Worm (Caenorhabditis elegans) whole organism, mixed stage, embryonic: Measurements from ENCODE around the gene E02H9.13.
"Not testable (repeated sequence)": the region's sequence is repeated elsewhere in the genome, so short reads cannot be mapped to it uniquely, and the experiment has no call there.

Source experiments
- M03D4.4 ChIP-seq: sonication (generic microtip); optimal IDR thresholded peaks from 2 replicates; lab custom pipeline; 2017; ENCODE audit warnings: mild to moderate bottlenecking, missing genetic modification characterization, missing compliant biosample characterization
- bed-3 ChIP-seq: fragments of 200-800 bp; sonication (Bioruptor generic); optimal IDR thresholded peaks from 3 replicates; lab custom pipeline; 2018; ENCODE audit warnings: mild to moderate bottlenecking, missing genetic modification characterization, moderate library complexity, missing compliant biosample characterization
- blmp-1 ChIP-seq: fragments of 150-350 bp; optimal IDR thresholded peaks from 2 replicates; lab custom pipeline; 2014; ENCODE audit warnings: missing biosample characterization, missing genetic modification characterization
- ceh-39 ChIP-seq: fragments of 150-350 bp; optimal IDR thresholded peaks from 2 replicates; lab custom pipeline; 2014; ENCODE audit warnings: missing biosample characterization, missing genetic modification characterization
- ceh-43 ChIP-seq: fragments of 200-800 bp; sonication (Bioruptor generic); optimal IDR thresholded peaks from 2 replicates; lab custom pipeline; 2018; ENCODE audit warnings: mild to moderate bottlenecking, missing genetic modification characterization, moderate library complexity, missing compliant biosample characterization
- ceh-83 ChIP-seq: fragments of 200-800 bp; sonication (Bioruptor generic); optimal IDR thresholded peaks from 2 replicates; lab custom pipeline; 2018; ENCODE audit warnings: mild to moderate bottlenecking, missing genetic modification characterization, missing compliant biosample characterization
- ces-1 ChIP-seq: fragments of 150-350 bp; optimal IDR thresholded peaks from 2 replicates; lab custom pipeline; 2014; ENCODE audit warnings: missing biosample characterization, missing genetic modification reagents, missing genetic modification characterization
- cnd-1 ChIP-seq: fragments of 200-800 bp; sonication (Bioruptor generic); optimal IDR thresholded peaks from 2 replicates; lab custom pipeline; 2018; ENCODE audit warnings: mild to moderate bottlenecking, missing genetic modification characterization, missing compliant biosample characterization
- drap-1 ChIP-seq: fragments of 200-800 bp; sonication (Bioruptor generic); optimal IDR thresholded peaks from 3 replicates; lab custom pipeline; 2018; ENCODE audit warnings: mild to moderate bottlenecking, missing genetic modification characterization, missing compliant biosample characterization
- elt-1 ChIP-seq: sonication (generic microtip); optimal IDR thresholded peaks from 2 replicates; lab custom pipeline; 2017; ENCODE audit warnings: missing genetic modification characterization, mild to moderate bottlenecking, missing compliant biosample characterization, antibody characterized with exemption, moderate library complexity, borderline replicate concordance; ENCODE audit not compliant: insufficient read depth
- elt-3 ChIP-seq: fragments of 150-350 bp; optimal IDR thresholded peaks from 2 replicates; lab custom pipeline; 2014; ENCODE audit warnings: missing biosample characterization, missing genetic modification characterization
- flh-1 ChIP-seq: fragments of 200-800 bp; sonication (Bioruptor generic); optimal IDR thresholded peaks from 2 replicates; lab custom pipeline; 2018; ENCODE audit warnings: mild to moderate bottlenecking, missing genetic modification characterization, moderate library complexity, missing compliant biosample characterization
- ham-2 ChIP-seq: fragments of 200-800 bp; sonication (Bioruptor generic); optimal IDR thresholded peaks from 2 replicates; lab custom pipeline; 2018; ENCODE audit warnings: mild to moderate bottlenecking, missing genetic modification characterization, missing compliant biosample characterization
- hlh-1 ChIP-seq: fragments of 150-350 bp; optimal IDR thresholded peaks from 2 replicates; lab custom pipeline; 2014; ENCODE audit warnings: missing biosample characterization, missing genetic modification reagents, missing genetic modification characterization
- lin-13 ChIP-seq: fragments of 150-350 bp; optimal IDR thresholded peaks from 2 replicates; lab custom pipeline; 2014; ENCODE audit warnings: missing biosample characterization, missing genetic modification characterization
- lin-32 ChIP-seq: fragments of 200-800 bp; sonication (Bioruptor generic); optimal IDR thresholded peaks from 2 replicates; lab custom pipeline; 2018; ENCODE audit warnings: mild to moderate bottlenecking, missing genetic modification characterization, missing compliant biosample characterization
- lsy-2 ChIP-seq: fragments of 150-350 bp; optimal IDR thresholded peaks from 2 replicates; lab custom pipeline; 2014; ENCODE audit warnings: missing biosample characterization, missing genetic modification characterization
- mab-5 ChIP-seq: fragments of 150-350 bp; optimal IDR thresholded peaks from 2 replicates; lab custom pipeline; 2014; ENCODE audit warnings: missing biosample characterization, missing genetic modification characterization
- mep-1 ChIP-seq: fragments of 150-350 bp; optimal IDR thresholded peaks from 2 replicates; lab custom pipeline; 2017; ENCODE audit warnings: missing biosample characterization, missing genetic modification reagents, missing genetic modification characterization, inconsistent platforms
- mls-2 ChIP-seq: sonication (generic microtip); optimal IDR thresholded peaks from 2 replicates; lab custom pipeline; 2016; ENCODE audit warnings: mild to moderate bottlenecking, missing genetic modification characterization, moderate library complexity, missing compliant biosample characterization
- nhr-2 ChIP-seq: fragments of 150-350 bp; optimal IDR thresholded peaks from 2 replicates; lab custom pipeline; 2014; ENCODE audit warnings: missing biosample characterization, missing genetic modification characterization
- nhr-237 ChIP-seq: fragments of 150-350 bp; optimal IDR thresholded peaks from 2 replicates; lab custom pipeline; 2014; ENCODE audit warnings: missing biosample characterization, missing genetic modification characterization
- nhr-28 ChIP-seq: fragments of 150-350 bp; optimal IDR thresholded peaks from 2 replicates; lab custom pipeline; 2014; ENCODE audit warnings: missing biosample characterization, missing genetic modification characterization
- nhr-76 ChIP-seq: sonication (generic microtip); optimal IDR thresholded peaks from 2 replicates; lab custom pipeline; 2017; ENCODE audit warnings: missing biosample characterization, missing genetic modification characterization
- pha-4 ChIP-seq: fragments of 150-350 bp; optimal IDR thresholded peaks from 2 replicates; lab custom pipeline; 2018; ENCODE audit warnings: missing biosample characterization, missing genetic modification reagents, missing genetic modification characterization
- sem-2 ChIP-seq: fragments of 200-800 bp; sonication (Bioruptor generic); optimal IDR thresholded peaks from 2 replicates; lab custom pipeline; 2018; ENCODE audit warnings: mild to moderate bottlenecking, missing genetic modification characterization, missing compliant biosample characterization
- snpc-4 ChIP-seq: fragments of 150-350 bp; optimal IDR thresholded peaks from 2 replicates; lab custom pipeline; 2014; ENCODE audit warnings: missing biosample characterization, missing genetic modification characterization
- sptf-1 ChIP-seq: sonication (generic microtip); optimal IDR thresholded peaks from 2 replicates; lab custom pipeline; 2017; ENCODE audit warnings: mild to moderate bottlenecking, missing genetic modification characterization, moderate library complexity, missing compliant biosample characterization
- tbx-8 ChIP-seq: fragments of 200-800 bp; sonication (Bioruptor generic); optimal IDR thresholded peaks from 2 replicates; lab custom pipeline; 2018; ENCODE audit warnings: mild to moderate bottlenecking, missing genetic modification characterization, moderate library complexity, missing compliant biosample characterization
- unc-120 ChIP-seq: sonication (generic microtip); optimal IDR thresholded peaks from 2 replicates; lab custom pipeline; 2017; ENCODE audit warnings: missing genetic modification characterization, missing compliant biosample characterization; ENCODE audit not compliant: poor library complexity, severe bottlenecking
- unc-62 ChIP-seq: fragments of 150-350 bp; optimal IDR thresholded peaks from 2 replicates; lab custom pipeline; 2014; ENCODE audit warnings: missing biosample characterization, missing genetic modification reagents, missing genetic modification characterization
- zip-8 ChIP-seq: fragments of 150-350 bp; optimal IDR thresholded peaks from 2 replicates; lab custom pipeline; 2014; ENCODE audit warnings: missing biosample characterization, missing genetic modification characterization

The E02H9.13 gene

DNA sequence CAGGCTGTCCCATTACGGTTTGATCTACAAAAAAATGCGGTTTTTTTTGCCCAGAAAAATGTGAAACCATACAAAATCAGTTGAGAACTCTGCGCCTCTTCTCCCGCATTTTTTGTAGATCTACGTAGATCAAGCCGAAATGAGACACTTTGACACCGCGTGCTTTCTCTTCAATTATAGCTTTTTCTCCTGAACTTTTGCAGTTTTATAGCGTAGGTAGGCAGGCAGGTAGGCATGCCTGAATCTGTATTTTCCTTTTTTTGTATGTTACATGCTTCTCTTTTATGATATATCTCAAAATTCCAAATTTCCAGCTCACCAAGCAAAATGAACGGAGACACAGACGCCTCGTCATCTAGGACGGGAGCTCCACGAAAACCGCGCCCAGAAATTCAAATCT, 35.0 kb upstream of the E02H9.13 start, which contains the start of gene smg-6:
Gene smg-6 (plus strand): TSS at position 301 of the 400 bp plus-strand sequence.
- TF ChIP-seq lsy-2 (tag; lab: Kevin White, UChicago): no peak
- TF ChIP-seq ceh-83 (GFP tag; lab: Kevin White, UChicago): peak; percentile 5

- TF ChIP-seq lin-13 (tag; lab: Kevin White, UChicago) (peak; percentile 68), blmp-1 (peak; percentile 43), zip-8 (tag; lab: Kevin White, UChicago) (no peak), mls-2 (no peak), nhr-76 (tag; lab: Kevin White, UChicago) (no peak), M03D4.4 (tag; lab: Kevin White, UChicago) (peak; percentile 29), ces-1 (GFP tag; lab: Kevin White, UChicago) (peak; percentile 10), pha-4 (tag; lab: Kevin White, UChicago) (peak; percentile 13), nhr-237 (peak; percentile 6), nhr-2 (no peak), hlh-1 (tag; lab: Kevin White, UChicago) (peak; percentile 14), ceh-43 (no peak), mep-1 (tag; lab: Kevin White, UChicago) (peak; percentile 22), cnd-1 (peak; percentile 27), ceh-83 (GFP tag; lab: Kevin White, UChicago) (no peak), unc-120 (tag; lab: Kevin White, UChicago) (peak; percentile 59), ceh-39 (tag; lab: Kevin White, UChicago) (no peak), sptf-1 (tag; lab: Kevin White, UChicago) (peak; percentile 43), unc-62 (GFP tag; lab: Kevin White, UChicago) (peak; percentile 26), lsy-2 (tag; lab: Kevin White, UChicago) (peak; percentile 56), mab-5 (tag; lab: Kevin White, UChicago) (no peak)
Measured at ce11 chrIII:2471855-2472254, 33.3 kb upstream of the E02H9.13 start.

DNA sequence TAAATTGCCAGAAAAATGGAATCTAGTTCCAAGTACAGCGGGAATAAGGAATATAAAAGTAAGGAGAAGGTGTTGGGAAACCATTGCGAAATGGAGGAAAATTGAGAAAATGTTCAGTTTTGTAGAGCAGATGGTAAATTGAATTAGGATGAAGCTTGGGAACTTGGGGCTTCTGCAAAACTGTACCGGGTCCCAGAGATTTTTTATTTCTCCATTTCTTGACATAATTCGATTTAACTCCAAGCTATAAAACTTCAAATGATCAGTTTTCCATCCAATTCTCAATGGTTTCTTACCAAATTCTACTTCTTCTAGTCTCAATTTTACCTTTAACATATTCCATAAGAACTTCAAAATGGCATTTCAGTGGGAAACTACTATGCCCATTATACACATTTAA, 29.7 kb upstream of the E02H9.13 start, which contains the start of the genes E02H9.9 and E02H9.1:
Gene E02H9.9 (minus strand): TSS at position 101 of the 400 bp plus-strand sequence.
Gene E02H9.1 (plus strand): TSS at position 285 of the 400 bp plus-strand sequence.
- TF ChIP-seq bed-3 (no peak), lin-13 (tag; lab: Kevin White, UChicago) (no peak), flh-1 (no peak), tbx-8 (GFP tag; lab: Kevin White, UChicago) (no peak), lin-32 (GFP tag; lab: Kevin White, UChicago) (no peak), sem-2 (GFP tag; lab: Kevin White, UChicago) (no peak), nhr-28 (no peak), mls-2 (no peak), mab-5 (tag; lab: Kevin White, UChicago) (no peak), ceh-39 (tag; lab: Kevin White, UChicago) (no peak), M03D4.4 (tag; lab: Kevin White, UChicago) (no peak), snpc-4 (no peak), ham-2 (no peak), unc-120 (tag; lab: Kevin White, UChicago) (no peak), elt-3 (tag; lab: Kevin White, UChicago) (no peak), ceh-43 (no peak), mep-1 (tag; lab: Kevin White, UChicago) (no peak), hlh-1 (tag; lab: Kevin White, UChicago) (no peak), elt-1 (tag; lab: Kevin White, UChicago) (no peak), ces-1 (GFP tag; lab: Kevin White, UChicago) (no peak)
- TF ChIP-seq, all 35 proteins: peak for 0

DNA sequence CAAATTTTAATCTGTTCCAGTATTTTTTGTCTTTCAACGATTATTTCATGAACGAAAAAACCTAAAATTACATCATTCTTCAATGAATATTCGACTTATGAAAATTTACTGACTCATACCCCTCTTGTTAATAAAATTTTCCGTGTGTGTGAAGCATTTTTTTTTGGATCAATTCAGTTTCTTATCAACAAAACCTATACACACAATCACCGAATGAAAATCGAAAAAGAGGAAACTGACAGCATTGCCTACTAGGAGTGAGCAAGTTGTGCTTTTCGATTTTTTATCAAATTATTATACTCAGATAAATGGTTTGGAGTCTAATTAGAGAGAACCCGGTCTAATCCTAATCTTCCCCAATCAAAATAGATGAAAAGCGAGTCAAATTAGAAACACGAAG, 20.2 kb upstream of the E02H9.13 start, which contains the start of gene E02H9.3:
Gene E02H9.3 (plus strand): TSS at position 301 of the 400 bp plus-strand sequence.
- not testable (repeated sequence) for TF ChIP-seq flh-1; sem-2 (GFP tag; lab: Kevin White, UChicago); drap-1 (GFP tag; lab: Kevin White, UChicago)

DNA sequence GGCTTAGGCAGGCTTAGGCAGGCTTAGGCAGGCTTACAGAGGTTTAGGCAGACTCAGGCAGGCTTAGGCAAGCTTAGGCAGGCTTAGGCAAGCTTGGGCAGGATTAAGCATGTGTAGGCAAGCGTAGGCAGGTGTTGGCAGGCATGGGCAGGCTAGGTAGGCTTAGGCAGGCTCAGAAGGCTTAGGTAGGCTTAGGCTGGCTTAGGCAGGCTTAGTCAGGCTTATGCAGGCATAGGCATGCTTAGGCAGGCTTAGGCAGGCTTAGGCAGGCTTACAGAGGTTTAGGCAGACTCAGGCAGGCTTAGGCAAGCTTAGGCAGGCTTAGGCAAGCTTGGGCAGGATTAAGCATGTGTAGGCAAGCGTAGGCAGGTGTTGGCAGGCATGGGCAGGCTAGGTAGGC, 16.9 kb upstream of the E02H9.13 start:
- TF ChIP-seq lin-32 (GFP tag; lab: Kevin White, UChicago) (peak; percentile 13), ham-2 (peak; percentile 35), cnd-1 (peak; percentile 8)
